Fruit fly (Drosophila melanogaster) S2 (cell line): ENCODE data around the gene CG9330.

ENCODE experiments used
- CG8478 ChIP-seq: fragments of >200 bp; optimal IDR thresholded peaks from 2 replicates; lab custom pipeline; 2018
- CTCF ChIP-seq, 2 experiments: fragments of >200 bp; optimal IDR thresholded peaks; 2 replicates each; lab custom pipeline; 2018

- TF ChIP-seq CG8478, result no peak
- TF ChIP-seq CTCF (optimal IDR thresholded peaks at IDR 0.05; lab: Kevin White, UChicago), result no peak
Measured at dm6 chr3L:19612172-19612571, 26.1 kb downstream of the CG9330 start, which contains the start of the genes Lon and PIG-F.
